Fruit fly (Drosophila melanogaster): ENCODE results near the gene CG9692.

Gene CG9692

DNA sequence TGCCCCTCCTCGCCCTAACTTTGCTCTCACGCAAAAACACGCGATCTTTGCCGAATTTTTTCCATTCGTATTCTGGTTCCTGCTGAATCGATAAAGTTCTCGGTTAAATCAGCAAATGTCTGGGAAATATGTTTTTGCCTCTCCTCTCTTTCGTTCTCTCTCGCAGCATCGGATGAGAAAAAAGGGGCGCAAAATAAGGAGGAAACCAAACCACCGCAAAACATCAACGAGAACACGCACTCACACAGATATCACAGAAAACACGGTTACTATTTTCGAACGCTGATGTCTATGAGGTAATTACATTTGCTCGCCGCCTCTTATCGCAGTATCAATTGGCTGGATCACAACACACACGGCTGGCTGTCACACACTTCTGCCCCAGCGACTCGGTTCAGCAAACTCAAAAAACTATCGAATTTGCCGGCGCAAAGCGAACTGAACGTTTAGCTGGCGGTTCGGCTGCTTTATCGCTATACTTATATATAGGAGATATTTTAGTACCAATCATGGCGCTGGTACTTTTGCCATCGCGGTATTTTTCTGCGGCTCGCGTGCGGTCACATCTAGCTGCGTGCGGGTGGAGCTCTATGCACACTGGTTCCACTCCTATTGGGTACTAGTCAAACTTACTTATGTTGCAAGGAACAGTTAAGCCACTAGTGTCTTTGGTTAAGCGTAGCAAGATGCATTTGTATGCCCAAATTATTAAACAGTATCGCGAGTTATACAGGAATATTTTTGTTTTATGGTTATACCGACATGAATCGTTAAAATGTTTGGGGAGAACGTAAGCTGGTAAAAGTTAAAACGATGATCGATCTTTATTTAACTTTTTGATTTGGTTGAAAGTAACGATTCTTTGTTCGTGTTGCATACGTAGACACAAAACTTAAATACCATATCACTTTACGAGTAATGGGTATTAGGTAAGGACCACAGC, 43.3 kb upstream of the CG9692 start, which contains the start of gene Baldspot (continued):
- peak; percentile 1; the same call in 1 of the 3 replicates for TF ChIP-seq zen2 (GFP tag; IDR thresholded peaks at IDR 0.05; ENCODE audit: partially characterized antibody)
- no peak for TF ChIP-seq ro (GFP tag; IDR thresholded peaks at IDR 0.05)
- no peak for TF ChIP-seq lov (optimal IDR thresholded peaks at IDR 0.05)
- TF ChIP-seq lov (GFP tag; IDR thresholded peaks at IDR 0.05), result no peak
- peak; percentile 77 for TF ChIP-seq Fer2 (tag; optimal IDR thresholded peaks at IDR 0.05)
- TF ChIP-seq CG12744 (GFP tag; optimal IDR thresholded peaks at IDR 0.05), result no peak
- peak; percentile 39; the same call in 1 of the 2 replicates for TF ChIP-seq H2.0 (GFP tag; IDR thresholded peaks at IDR 0.05)
- peak; percentile 60; the same call in 1 of the 2 replicates for TF ChIP-seq sna (GFP tag; IDR thresholded peaks at IDR 0.05; ENCODE audit: partially characterized antibody)
- peak; percentile 89 for TF ChIP-seq dmrt99B (tag; optimal IDR thresholded peaks at IDR 0.05)
- peak; percentile 34 for TF ChIP-seq dmrt11E (tag; optimal IDR thresholded peaks at IDR 0.05)
- TF ChIP-seq tna (GFP tag; IDR thresholded peaks at IDR 0.05; ENCODE audit: partially characterized antibody), result peak; percentile 58
- TF ChIP-seq stwl (tag; optimal IDR thresholded peaks at IDR 0.05), result peak; percentile 82
- no peak for TF ChIP-seq fru (optimal IDR thresholded peaks at IDR 0.05)
- peak; percentile 80 for TF ChIP-seq CG18476 (GFP tag; optimal IDR thresholded peaks at IDR 0.05)
- TF ChIP-seq Atf3 (GFP tag; optimal IDR thresholded peaks at IDR 0.05), result peak; percentile 49
- peak; percentile 70 for TF ChIP-seq HLH3B (GFP tag; IDR thresholded peaks at IDR 0.05)
- TF ChIP-seq vfl (GFP tag; optimal IDR thresholded peaks at IDR 0.05), result no peak
- TF ChIP-seq ems (GFP tag; optimal IDR thresholded peaks at IDR 0.05), result peak; percentile 65
- no peak for TF ChIP-seq tio (GFP tag; optimal IDR thresholded peaks at IDR 0.05)
- peak; percentile 55 for TF ChIP-seq kah (GFP tag; optimal IDR thresholded peaks at IDR 0.05)
- no peak for TF ChIP-seq usp (GFP tag; optimal IDR thresholded peaks at IDR 0.05)
- TF ChIP-seq CG10366 (GFP tag; IDR thresholded peaks at IDR 0.05), result peak; percentile 54
- TF ChIP-seq trh (GFP tag; optimal IDR thresholded peaks at IDR 0.05), result peak; percentile 45
- peak; percentile 88 for TF ChIP-seq CG6765 (GFP tag; optimal IDR thresholded peaks at IDR 0.05)
- peak; percentile 77 for TF ChIP-seq Dad (GFP tag; optimal IDR thresholded peaks at IDR 0.05)
- TF ChIP-seq TFAM (GFP tag; optimal IDR thresholded peaks at IDR 0.05), result peak; percentile 11
- TF ChIP-seq rib (GFP tag; IDR thresholded peaks at IDR 0.05), result 0 out of 2 replicates have a peak, but pooled peaks have one; percentile 16
- TF ChIP-seq chm (GFP tag; IDR thresholded peaks at IDR 0.05), result no peak
- TF ChIP-seq CG11085 (GFP tag; IDR thresholded peaks at IDR 0.05), result peak; percentile 11; the same call in 1 of the 2 replicates
- TF ChIP-seq gcm (GFP tag; optimal IDR thresholded peaks at IDR 0.05), result peak; percentile 89
- peak; percentile 99 for TF ChIP-seq grn (GFP tag; optimal IDR thresholded peaks at IDR 0.05)
- TF ChIP-seq zf30C (GFP tag; optimal IDR thresholded peaks at IDR 0.05), result peak; percentile 45
- peak in 1 of 3 experiments; percentile 25 for TF ChIP-seq lola (GFP tag; optimal IDR thresholded peaks at IDR 0.05)
- TF ChIP-seq CG14965 (GFP tag; optimal IDR thresholded peaks at IDR 0.05; ENCODE audit: borderline replicate concordance), result peak; percentile 55
- TF ChIP-seq gsb-n (tag; optimal IDR thresholded peaks at IDR 0.05), result peak; percentile 71
- TF ChIP-seq nerfin-1 (tag; optimal IDR thresholded peaks at IDR 0.05), result peak; percentile 83
- peak; percentile 43; the same call in 1 of the 2 replicates for TF ChIP-seq CG31224 (GFP tag; IDR thresholded peaks at IDR 0.05)
- peak; percentile 47 for TF ChIP-seq sd (tag; optimal IDR thresholded peaks at IDR 0.05)
- TF ChIP-seq CG2712 (tag; optimal IDR thresholded peaks at IDR 0.05), result peak; percentile 75
- peak; percentile 71 for TF ChIP-seq NC2α (GFP tag; optimal IDR thresholded peaks at IDR 0.05)
- peak; percentile 88 for TF ChIP-seq nmo (GFP tag; optimal IDR thresholded peaks at IDR 0.05)
- TF ChIP-seq E2f1 (GFP tag; IDR thresholded peaks at IDR 0.05), result no peak
- TF ChIP-seq peb (GFP tag; IDR thresholded peaks at IDR 0.05), result 0 out of 2 replicates have a peak, but pooled peaks have one; percentile 6
- peak; percentile 72 for TF ChIP-seq vnd (GFP tag; IDR thresholded peaks at IDR 0.05; ENCODE audit: partially characterized antibody)
- TF ChIP-seq CG4820 (GFP tag; optimal IDR thresholded peaks at IDR 0.05), result peak; percentile 77
- TF ChIP-seq CG15479 (GFP tag; optimal IDR thresholded peaks at IDR 0.05), result peak; percentile 21
- TF ChIP-seq Dek (tag; optimal IDR thresholded peaks at IDR 0.05), result peak; percentile 31
- peak; percentile 93 for TF ChIP-seq lab (GFP tag; optimal IDR thresholded peaks at IDR 0.05)

All from whole organism, embryonic.